Fruit fly (Drosophila melanogaster) whole organism, embryonic: ENCODE data around the gene stg.

Source experiments
- CG11093 ChIP-seq: fragments of 200-800 bp; sonication (Bioruptor generic); IDR thresholded peaks from 3 replicates; pipeline ENCODE4 v1.3.6; 2022; ENCODE audit warnings: missing biosample characterization, missing genetic modification characterization
- CG11695 ChIP-seq: fragments of 200-800 bp; sonication (Bioruptor generic); IDR thresholded peaks from 3 replicates; pipeline ENCODE4 v1.3.6; 2022; ENCODE audit warnings: missing biosample characterization, missing genetic modification characterization
- CG12219 ChIP-seq: fragments of 200-800 bp; sonication (Bioruptor generic); optimal IDR thresholded peaks from 3 replicates; lab custom pipeline; 2018; ENCODE audit warnings: missing biosample characterization, mild to moderate bottlenecking, missing genetic modification characterization
- CG13287 ChIP-seq: fragments of 200-800 bp; sonication (Bioruptor generic); IDR thresholded peaks from 2 replicates; pipeline ENCODE4 v1.3.6; 2022; ENCODE audit warnings: missing biosample characterization, missing genetic modification characterization; ENCODE audit not compliant: partially characterized antibody
- CG13424 ChIP-seq: fragments of 200-800 bp; sonication (Bioruptor generic); optimal IDR thresholded peaks from 2 replicates; lab custom pipeline; 2019; ENCODE audit warnings: missing biosample characterization, mild to moderate bottlenecking, missing genetic modification characterization, moderate library complexity
- CG16779 ChIP-seq: fragments of 200-800 bp; sonication (Bioruptor generic); IDR thresholded peaks from 2 replicates; pipeline ENCODE4 v1.3.6; 2022; ENCODE audit warnings: missing biosample characterization, missing genetic modification characterization
- CG16863 ChIP-seq: fragments of 200-800 bp; sonication (Bioruptor generic); optimal IDR thresholded peaks from 3 replicates; lab custom pipeline; 2016; ENCODE audit warnings: missing biosample characterization, missing genetic modification characterization
- CG18262 ChIP-seq: fragments of 200-800 bp; optimal IDR thresholded peaks from 3 replicates; lab custom pipeline; 2019; ENCODE audit warnings: missing biosample characterization, mild to moderate bottlenecking, missing genetic modification characterization, moderate library complexity
- CG34224 ChIP-seq: fragments of 200-800 bp; sonication (Bioruptor generic); IDR thresholded peaks from 3 replicates; pipeline ENCODE4 v1.3.6; 2022; ENCODE audit warnings: missing biosample characterization, missing genetic modification characterization; ENCODE audit not compliant: partially characterized antibody
- CG42726 ChIP-seq: fragments of 200-800 bp; sonication (Bioruptor generic); IDR thresholded peaks from 2 replicates; pipeline ENCODE4 v1.3.6; 2022; ENCODE audit warnings: missing biosample characterization, missing genetic modification characterization; ENCODE audit not compliant: partially characterized antibody
- CG6813 ChIP-seq: fragments of 200-800 bp; sonication (Bioruptor generic); optimal IDR thresholded peaks from 2 replicates; lab custom pipeline; 2017; ENCODE audit warnings: missing biosample characterization, missing genetic modification characterization, mild to moderate bottlenecking, moderate library complexity, missing genetic modification reagents
- CG7271 ChIP-seq: fragments of 200-800 bp; sonication (Bioruptor generic); optimal IDR thresholded peaks from 2 replicates; lab custom pipeline; 2018; ENCODE audit warnings: missing biosample characterization, mild to moderate bottlenecking, missing genetic modification characterization, moderate library complexity
- CG9609 ChIP-seq: fragments of 200-800 bp; sonication (Bioruptor generic); optimal IDR thresholded peaks from 3 replicates; lab custom pipeline; 2016; ENCODE audit warnings: missing biosample characterization, missing genetic modification characterization
- CHES-1-like ChIP-seq: fragments of 200-800 bp; sonication (Bioruptor generic); optimal IDR thresholded peaks from 2 replicates; lab custom pipeline; 2016; ENCODE audit warnings: missing biosample characterization, missing genetic modification characterization
- Chrac-16 ChIP-seq: fragments of 200-800 bp; sonication (Bioruptor generic); optimal IDR thresholded peaks from 3 replicates; lab custom pipeline; 2016; ENCODE audit warnings: missing biosample characterization, missing genetic modification characterization
- D ChIP-seq, 2 experiments: fragments of 200-800 bp in 1 of 2; fragments of >200 bp in 1 of 2; sonication (Bioruptor generic) in 1 of 2; optimal IDR thresholded peaks; 2 replicates in 1 of 2; 3 replicates in 1 of 2; lab custom pipeline; 2017; ENCODE audit warnings: mild to moderate bottlenecking in 1 of 2, missing biosample characterization in 1 of 2, missing genetic modification characterization in 1 of 2, missing genetic modification reagents in 1 of 2
- Dip3 ChIP-seq: fragments of 200-800 bp; sonication (Bioruptor generic); optimal IDR thresholded peaks from 3 replicates; lab custom pipeline; 2016; ENCODE audit warnings: missing biosample characterization, missing genetic modification characterization
- Eip74EF ChIP-seq, 2 experiments: fragments of 200-800 bp in 1 of 2; fragments of >200 bp in 1 of 2; sonication (Bioruptor generic) in 1 of 2; optimal IDR thresholded peaks; 2 replicates each; lab custom pipeline; 2017 to 2019; ENCODE audit warnings: missing biosample characterization in 2 of 2, missing genetic modification characterization in 2 of 2, mild to moderate bottlenecking in 1 of 2, moderate library complexity in 1 of 2
- Max ChIP-seq: fragments of 200-800 bp; sonication (Bioruptor generic); optimal IDR thresholded peaks from 2 replicates; lab custom pipeline; 2016; ENCODE audit warnings: missing biosample characterization, mild to moderate bottlenecking, missing genetic modification characterization
- Myb ChIP-seq: fragments of 200-800 bp; sonication (Bioruptor generic); optimal IDR thresholded peaks from 2 replicates; lab custom pipeline; 2016; ENCODE audit warnings: missing biosample characterization, missing genetic modification characterization
- Neu2 ChIP-seq: fragments of 200-800 bp; sonication (Bioruptor generic); optimal IDR thresholded peaks from 3 replicates; lab custom pipeline; 2016; ENCODE audit warnings: missing biosample characterization, missing genetic modification characterization, borderline replicate concordance
- Poxn ChIP-seq: fragments of 200-800 bp; sonication (Bioruptor generic); IDR thresholded peaks from 2 replicates; pipeline ENCODE4 v1.3.6; 2022; ENCODE audit warnings: missing biosample characterization, missing genetic modification characterization
- Ptx1 ChIP-seq: fragments of 200-800 bp; sonication (Bioruptor generic); IDR thresholded peaks from 2 replicates; pipeline ENCODE4 v1.3.6; 2022; ENCODE audit warnings: missing biosample characterization, missing genetic modification characterization
- cad ChIP-seq: fragments of >200 bp; optimal IDR thresholded peaks from 2 replicates; lab custom pipeline; 2017; ENCODE audit warnings: missing biosample characterization, missing genetic modification characterization
- crc ChIP-seq: fragments of 200-800 bp; sonication (Bioruptor generic); optimal IDR thresholded peaks from 2 replicates; lab custom pipeline; 2016; ENCODE audit warnings: missing biosample characterization, missing genetic modification characterization
- danr ChIP-seq: fragments of 200-800 bp; sonication (Bioruptor generic); IDR thresholded peaks from 2 replicates; pipeline ENCODE4 v1.3.6; 2022; ENCODE audit warnings: missing biosample characterization, missing genetic modification characterization
- disco-r ChIP-seq: fragments of 200-800 bp; sonication (Bioruptor generic); optimal IDR thresholded peaks from 2 replicates; lab custom pipeline; 2016; ENCODE audit warnings: missing biosample characterization, missing genetic modification characterization
- dysf ChIP-seq: fragments of 200-800 bp; sonication (Bioruptor generic); IDR thresholded peaks from 3 replicates; pipeline ENCODE4 v1.3.6; 2022; ENCODE audit warnings: missing biosample characterization, missing genetic modification characterization
- eve ChIP-seq, 2 experiments: fragments of >200 bp; optimal IDR thresholded peaks; 2 replicates each; lab custom pipeline; 2017; ENCODE audit warnings: missing biosample characterization in 2 of 2, missing genetic modification characterization in 2 of 2
- lbe ChIP-seq: fragments of 200-800 bp; sonication (Bioruptor generic); optimal IDR thresholded peaks from 2 replicates; lab custom pipeline; 2016; ENCODE audit warnings: missing biosample characterization, mild to moderate bottlenecking, missing genetic modification characterization
- ro ChIP-seq: fragments of 200-800 bp; sonication (Bioruptor generic); IDR thresholded peaks from 2 replicates; pipeline ENCODE4 v1.3.6; 2022; ENCODE audit warnings: missing biosample characterization, missing genetic modification characterization
- sd ChIP-seq: fragments of 200-800 bp; sonication (Bioruptor generic); optimal IDR thresholded peaks from 3 replicates; lab custom pipeline; 2018; ENCODE audit warnings: missing biosample characterization, mild to moderate bottlenecking, missing genetic modification characterization, moderate library complexity
- sens ChIP-seq: fragments of 200-800 bp; sonication (Bioruptor generic); peaks from one replicate; lab custom pipeline; 2016; ENCODE audit warnings: missing biosample characterization, missing genetic modification characterization
- tgo ChIP-seq: fragments of 200-800 bp; sonication (Bioruptor generic); IDR thresholded peaks from 3 replicates; pipeline ENCODE4 v1.3.6; 2022; ENCODE audit warnings: missing biosample characterization, missing genetic modification characterization
- tll ChIP-seq, 2 experiments: fragments of 200-800 bp in 1 of 2; fragments of >200 bp in 1 of 2; sonication (Bioruptor generic) in 1 of 2; optimal IDR thresholded peaks; 2 replicates each; lab custom pipeline; 2017 to 2019; ENCODE audit warnings: missing biosample characterization in 2 of 2, missing genetic modification characterization in 2 of 2, mild to moderate bottlenecking in 1 of 2, moderate library complexity in 1 of 2
- trh ChIP-seq: fragments of 200-800 bp; sonication (Bioruptor generic); optimal IDR thresholded peaks from 2 replicates; lab custom pipeline; 2016; ENCODE audit warnings: missing biosample characterization, missing genetic modification characterization
- zen ChIP-seq: fragments of 200-800 bp; sonication (Bioruptor generic); optimal IDR thresholded peaks from 3 replicates; lab custom pipeline; 2018; ENCODE audit warnings: missing biosample characterization, mild to moderate bottlenecking, missing genetic modification characterization, moderate library complexity

The stg gene

dm6 chr3R:29299758-29300437 is 44.3 kb upstream of the stg start (continued):
- TF ChIP-seq Eip74EF (GFP tag; optimal IDR thresholded peaks at IDR 0.05; lab: Kevin White, UChicago) = no peak
- TF ChIP-seq eve (GFP tag; optimal IDR thresholded peaks at IDR 0.05; lab: Kevin White, UChicago) = peak in 1 of 2 experiments; percentile 4
- TF ChIP-seq ro (GFP tag; lab: Robert Waterston, UW) = no peak
- TF ChIP-seq CG18262 (tag; lab: Kevin White, UChicago) = peak; percentile 35
- TF ChIP-seq sens = peak; percentile 74

dm6 chr3R:29297815-29298214 is 42.2 kb upstream of the stg start:
- no peak for TF ChIP-seq CG16779
- TF ChIP-seq cad (GFP tag; lab: Kevin White, UChicago) = peak; percentile 55
- no peak for TF ChIP-seq CG13287 (GFP tag; lab: Robert Waterston, UW)
- TF ChIP-seq D (optimal IDR thresholded peaks at IDR 0.05; lab: Kevin White, UChicago) = peak; percentile 74
- no peak for TF ChIP-seq D (GFP tag; optimal IDR thresholded peaks at IDR 0.05; lab: Kevin White, UChicago)
- TF ChIP-seq Dip3 = no peak
- TF ChIP-seq trh (GFP tag; lab: Kevin White, UChicago) = no peak
- peak in 1 of 2 experiments; percentile 77 for TF ChIP-seq tll (GFP tag; optimal IDR thresholded peaks at IDR 0.05; lab: Kevin White, UChicago)
- TF ChIP-seq CG42726 (GFP tag; lab: Robert Waterston, UW) = no peak
- no peak for TF ChIP-seq dysf (GFP tag; lab: Robert Waterston, UW)
- TF ChIP-seq zen (tag; lab: Kevin White, UChicago) = peak; percentile 26
- no peak for TF ChIP-seq CG11093 (GFP tag; lab: Robert Waterston, UW)

- TF ChIP-seq CG6813 = no peak
- TF ChIP-seq Poxn (GFP tag; lab: Robert Waterston, UW) = no peak
- TF ChIP-seq CG13424 (tag; lab: Kevin White, UChicago) = no peak
- TF ChIP-seq sd = no peak
- TF ChIP-seq Chrac-16 = no peak
- TF ChIP-seq Neu2 (GFP tag; lab: Kevin White, UChicago) = no peak
- TF ChIP-seq Myb (GFP tag; lab: Kevin White, UChicago) = no peak
Observed at dm6 chr3R:29297080-29297479, 41.5 kb upstream of the stg start, which contains the start of gene CG14506. CG14506 (minus strand) TSS chr3R:29297180.

DNA sequence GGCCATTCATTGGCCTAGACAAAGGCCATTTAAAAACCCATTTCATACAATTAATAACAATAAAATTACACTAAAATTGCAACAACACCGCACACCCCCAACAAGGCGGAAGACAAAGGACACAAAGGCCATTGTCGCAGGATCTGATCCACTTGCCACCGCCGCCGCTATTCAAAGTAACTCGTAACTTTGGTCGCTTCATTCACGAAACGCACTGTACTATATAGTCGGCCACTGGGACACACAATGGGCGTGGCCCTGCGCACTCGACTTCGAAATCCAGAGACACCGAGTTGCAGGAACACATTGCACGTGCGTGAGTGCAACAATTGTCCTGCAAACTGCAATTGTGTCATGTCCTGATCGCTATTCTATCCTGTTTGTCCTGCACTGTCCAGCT is 37.9 kb upstream of the stg start:
- TF ChIP-seq lbe (GFP tag; lab: Kevin White, UChicago) = no peak
- no peak for TF ChIP-seq CG7271 (tag; lab: Kevin White, UChicago)
- TF ChIP-seq Ptx1 = no peak
- no peak for TF ChIP-seq CHES-1-like (GFP tag; lab: Kevin White, UChicago)
- TF ChIP-seq crc (GFP tag; lab: Kevin White, UChicago) = no peak
- TF ChIP-seq CG12219 (GFP tag; lab: Kevin White, UChicago) = no peak
- no peak for TF ChIP-seq danr (GFP tag; lab: Robert Waterston, UW)
- TF ChIP-seq disco-r (GFP tag; lab: Kevin White, UChicago) = no peak
- peak; percentile 71 for TF ChIP-seq CG11695 (GFP tag; lab: Robert Waterston, UW)
- no peak for TF ChIP-seq eve (GFP tag; optimal IDR thresholded peaks at IDR 0.05; lab: Kevin White, UChicago)
- TF ChIP-seq CG9609 (GFP tag; lab: Kevin White, UChicago) = no peak
- no peak for TF ChIP-seq CG34224 (GFP tag; lab: Robert Waterston, UW)
- TF ChIP-seq tll (GFP tag; optimal IDR thresholded peaks at IDR 0.05; lab: Kevin White, UChicago) = peak in 1 of 2 experiments; percentile 39
- TF ChIP-seq CG16863 = no peak
- no peak for TF ChIP-seq tgo (GFP tag; lab: Robert Waterston, UW)
- TF ChIP-seq D (optimal IDR thresholded peaks at IDR 0.05; lab: Kevin White, UChicago) = peak; percentile 92
- TF ChIP-seq D (GFP tag; optimal IDR thresholded peaks at IDR 0.05; lab: Kevin White, UChicago) = no peak
- no peak for TF ChIP-seq Max (GFP tag; lab: Kevin White, UChicago)
